Fruit fly (Drosophila melanogaster): ENCODE data around the gene bard.

Gene bard

dm6 chr3R:18089448-18089847 lies 8.6 kb downstream of the bard start:
- no peak for TF ChIP-seq noc (tag; optimal IDR thresholded peaks at IDR 0.05)

- TF ChIP-seq noc (tag; optimal IDR thresholded peaks at IDR 0.05) = no peak
Measured at dm6 chr3R:18090014-18090853, 9.4 kb downstream of the bard start, which contains the start of gene sr. Gene sr, plus strand, starts transcription at chr3R:18090803.

dm6 chr3R:18094649-18095048 lies 13.8 kb downstream of the bard start:
- TF ChIP-seq noc (tag; optimal IDR thresholded peaks at IDR 0.05) = no peak

- TF ChIP-seq noc (tag; optimal IDR thresholded peaks at IDR 0.05) = no peak
Measured at dm6 chr3R:18097531-18097930, 16.7 kb downstream of the bard start.

dm6 chr3R:18103196-18103809 lies 22.5 kb downstream of the bard start:
- no peak for TF ChIP-seq noc (tag; optimal IDR thresholded peaks at IDR 0.05)

- TF ChIP-seq noc (tag; optimal IDR thresholded peaks at IDR 0.05) = no peak
Measured at dm6 chr3R:18104261-18104792, 23.5 kb downstream of the bard start.

dm6 chr3R:18106136-18106535 lies 25.3 kb downstream of the bard start:
- no peak for TF ChIP-seq noc (tag; optimal IDR thresholded peaks at IDR 0.05)

dm6 chr3R:18107575-18107974 lies 26.7 kb downstream of the bard start:
- no peak for TF ChIP-seq noc (tag; optimal IDR thresholded peaks at IDR 0.05)

dm6 chr3R:18108442-18108841 lies 27.6 kb downstream of the bard start:
- TF ChIP-seq noc (tag; optimal IDR thresholded peaks at IDR 0.05) = no peak

- no peak for TF ChIP-seq noc (tag; optimal IDR thresholded peaks at IDR 0.05)
Measured at dm6 chr3R:18111709-18112110, 30.9 kb downstream of the bard start.

dm6 chr3R:18114834-18115233 lies 34.0 kb downstream of the bard start:
- TF ChIP-seq noc (tag; optimal IDR thresholded peaks at IDR 0.05) = no peak

- TF ChIP-seq noc (tag; optimal IDR thresholded peaks at IDR 0.05) = no peak
Measured at dm6 chr3R:18117525-18117924, 36.7 kb downstream of the bard start.

dm6 chr3R:18118239-18118638 lies 37.4 kb downstream of the bard start:
- TF ChIP-seq noc (tag; optimal IDR thresholded peaks at IDR 0.05) = no peak

dm6 chr3R:18118695-18119094 lies 37.8 kb downstream of the bard start:
- TF ChIP-seq noc (tag; optimal IDR thresholded peaks at IDR 0.05) = no peak

dm6 chr3R:18121385-18122151 lies 40.7 kb downstream of the bard start:
- TF ChIP-seq noc (tag; optimal IDR thresholded peaks at IDR 0.05) = no peak

- peak; percentile 73 for TF ChIP-seq noc (tag; optimal IDR thresholded peaks at IDR 0.05)
Measured at dm6 chr3R:18125023-18125630, 44.3 kb downstream of the bard start.
